Fruit fly (Drosophila melanogaster) whole organism, prepupa: Measurements from ENCODE around the gene CG13062.

Experiments used
- Blimp-1 ChIP-seq: fragments of 200-800 bp; sonication (Bioruptor generic); optimal IDR thresholded peaks from 3 replicates; lab custom pipeline; 2017; ENCODE audit warnings: missing biosample characterization, missing genetic modification characterization, mild to moderate bottlenecking, moderate library complexity, missing genetic modification reagents
- CG10669 ChIP-seq: fragments of 200-800 bp; sonication (Bioruptor generic); optimal IDR thresholded peaks from 3 replicates; lab custom pipeline; 2018; ENCODE audit warnings: missing biosample characterization, mild to moderate bottlenecking, missing genetic modification characterization, moderate library complexity
- CG11294 ChIP-seq: fragments of 200-800 bp; sonication (Bioruptor generic); IDR thresholded peaks from 2 replicates; pipeline ENCODE4 v1.3.6; 2022; ENCODE audit warnings: missing biosample characterization, missing genetic modification characterization
- CG11762 ChIP-seq: fragments of 200-800 bp; sonication (Bioruptor generic); optimal IDR thresholded peaks from 3 replicates; lab custom pipeline; 2016; ENCODE audit warnings: missing biosample characterization, missing genetic modification characterization; ENCODE audit not compliant: insufficient read depth
- CG1621 ChIP-seq: fragments of 200-800 bp; sonication (Bioruptor generic); optimal IDR thresholded peaks from 3 replicates; lab custom pipeline; 2018; ENCODE audit warnings: missing biosample characterization, mild to moderate bottlenecking, missing genetic modification characterization
- CG3032 ChIP-seq: fragments of 200-800 bp; optimal IDR thresholded peaks from 2 replicates; lab custom pipeline; 2019; ENCODE audit warnings: missing biosample characterization, mild to moderate bottlenecking, missing genetic modification characterization, moderate library complexity
- CG31627 ChIP-seq: fragments of 200-800 bp; sonication (Bioruptor generic); optimal IDR thresholded peaks from 3 replicates; lab custom pipeline; 2016; ENCODE audit warnings: missing biosample characterization, missing genetic modification characterization
- CG32006 ChIP-seq: fragments of 200-800 bp; sonication (Bioruptor generic); optimal IDR thresholded peaks from 3 replicates; lab custom pipeline; 2017; ENCODE audit warnings: missing biosample characterization, mild to moderate bottlenecking, missing genetic modification characterization
- CG4318 ChIP-seq: fragments of 200-800 bp; sonication (Bioruptor generic); optimal IDR thresholded peaks from 3 replicates; lab custom pipeline; 2017; ENCODE audit warnings: missing biosample characterization, mild to moderate bottlenecking, missing genetic modification characterization
- CG6163 ChIP-seq: fragments of 200-800 bp; sonication (Bioruptor generic); IDR thresholded peaks from 3 replicates; pipeline ENCODE4 v1.3.6; 2022; ENCODE audit warnings: missing biosample characterization, missing genetic modification characterization
- CG6792 ChIP-seq: fragments of 200-800 bp; sonication (Bioruptor generic); optimal IDR thresholded peaks from 3 replicates; lab custom pipeline; 2016; ENCODE audit warnings: missing biosample characterization, missing genetic modification characterization
- CG6808 ChIP-seq: fragments of 200-800 bp; sonication (Bioruptor generic); optimal IDR thresholded peaks from 3 replicates; lab custom pipeline; 2017; ENCODE audit warnings: missing biosample characterization, missing genetic modification characterization, mild to moderate bottlenecking, moderate library complexity, missing genetic modification reagents
- CG6854 ChIP-seq: fragments of 200-800 bp; sonication (Bioruptor generic); optimal IDR thresholded peaks from 2 replicates; lab custom pipeline; 2017; ENCODE audit warnings: missing biosample characterization, mild to moderate bottlenecking, missing genetic modification characterization
- CG7368 ChIP-seq: fragments of 200-800 bp; sonication (Bioruptor generic); optimal IDR thresholded peaks from 3 replicates; lab custom pipeline; 2016; ENCODE audit warnings: missing biosample characterization, missing genetic modification characterization
- CG8119 ChIP-seq: fragments of 200-800 bp; sonication (Bioruptor generic); IDR thresholded peaks from 3 replicates; pipeline ENCODE4 v1.3.6; 2022; ENCODE audit warnings: missing biosample characterization, missing genetic modification characterization
- CG8319 ChIP-seq: fragments of 200-800 bp; sonication (Bioruptor generic); optimal IDR thresholded peaks from 3 replicates; lab custom pipeline; 2016; ENCODE audit warnings: missing biosample characterization, missing genetic modification characterization
- CG9139 ChIP-seq: fragments of 200-800 bp; sonication (Bioruptor generic); optimal IDR thresholded peaks from 3 replicates; lab custom pipeline; 2017; ENCODE audit warnings: missing biosample characterization, mild to moderate bottlenecking, missing genetic modification characterization
- Eip78C ChIP-seq: fragments of 200-800 bp; sonication (Bioruptor generic); peaks from one replicate; lab custom pipeline; 2016; ENCODE audit warnings: missing biosample characterization, missing genetic modification characterization
- Eip93F ChIP-seq: fragments of 200-800 bp; sonication (Bioruptor generic); optimal IDR thresholded peaks from 2 replicates; lab custom pipeline; 2016; ENCODE audit warnings: missing biosample characterization, mild to moderate bottlenecking, missing genetic modification characterization
- Ets21C ChIP-seq: fragments of 200-800 bp; sonication (Bioruptor generic); optimal IDR thresholded peaks from 3 replicates; lab custom pipeline; 2016; ENCODE audit warnings: missing biosample characterization, missing genetic modification characterization
- Ets96B ChIP-seq: fragments of 200-800 bp; optimal IDR thresholded peaks from 2 replicates; lab custom pipeline; 2019; ENCODE audit warnings: missing biosample characterization, mild to moderate bottlenecking, missing genetic modification characterization, moderate library complexity
- Gug ChIP-seq: fragments of 200-800 bp; sonication (Bioruptor generic); IDR thresholded peaks from 2 replicates; pipeline ENCODE4 v1.3.6; 2022; ENCODE audit warnings: missing biosample characterization, missing genetic modification characterization
- Hr39 ChIP-seq: fragments of 200-800 bp; sonication (Bioruptor generic); optimal IDR thresholded peaks from 2 replicates; lab custom pipeline; 2016; ENCODE audit warnings: missing biosample characterization, missing genetic modification characterization
- Hr4 ChIP-seq: fragments of 200-800 bp; sonication (Bioruptor generic); optimal IDR thresholded peaks from 3 replicates; lab custom pipeline; 2016; ENCODE audit warnings: missing biosample characterization, missing genetic modification characterization
- Met ChIP-seq: fragments of 200-800 bp; sonication (Bioruptor generic); optimal IDR thresholded peaks from 3 replicates; lab custom pipeline; 2016; ENCODE audit warnings: missing biosample characterization, missing genetic modification characterization
- OdsH ChIP-seq: fragments of 200-800 bp; sonication (Bioruptor generic); optimal IDR thresholded peaks from 3 replicates; lab custom pipeline; 2016; ENCODE audit warnings: missing biosample characterization, missing genetic modification characterization
- Smox ChIP-seq: fragments of 200-800 bp; sonication (Bioruptor generic); optimal IDR thresholded peaks from 3 replicates; lab custom pipeline; 2016; ENCODE audit warnings: missing biosample characterization, missing genetic modification characterization
- Sox15 ChIP-seq: fragments of 200-800 bp; sonication (Bioruptor generic); optimal IDR thresholded peaks from 3 replicates; lab custom pipeline; 2016; ENCODE audit warnings: missing biosample characterization, missing genetic modification characterization
- achi ChIP-seq: fragments of 200-800 bp; sonication (Bioruptor generic); optimal IDR thresholded peaks from 3 replicates; lab custom pipeline; 2016; ENCODE audit warnings: missing biosample characterization, missing genetic modification characterization
- acj6 ChIP-seq: fragments of 200-800 bp; sonication (Bioruptor generic); optimal IDR thresholded peaks from 3 replicates; lab custom pipeline; 2016; ENCODE audit warnings: missing biosample characterization, missing genetic modification characterization
- cyc ChIP-seq: fragments of 200-800 bp; sonication (Bioruptor generic); optimal IDR thresholded peaks from 3 replicates; lab custom pipeline; 2016; ENCODE audit warnings: missing biosample characterization, missing genetic modification characterization
- dsx ChIP-seq: fragments of 200-800 bp; optimal IDR thresholded peaks from 3 replicates; lab custom pipeline; 2019; ENCODE audit warnings: missing biosample characterization, mild to moderate bottlenecking, missing genetic modification characterization, moderate library complexity; ENCODE audit not compliant: poor library complexity, severe bottlenecking
- esn ChIP-seq: fragments of 200-800 bp; sonication (Bioruptor generic); optimal IDR thresholded peaks from 2 replicates; lab custom pipeline; 2016; ENCODE audit warnings: missing biosample characterization, mild to moderate bottlenecking, missing genetic modification characterization, moderate library complexity
- fd59A ChIP-seq: fragments of 200-800 bp; sonication (Bioruptor generic); optimal IDR thresholded peaks from 2 replicates; lab custom pipeline; 2017; ENCODE audit warnings: missing biosample characterization, mild to moderate bottlenecking, missing genetic modification characterization, missing genetic modification reagents
- fkh ChIP-seq: fragments of 200-800 bp; sonication (Bioruptor generic); optimal IDR thresholded peaks from 3 replicates; lab custom pipeline; 2017; ENCODE audit warnings: missing biosample characterization, mild to moderate bottlenecking, missing genetic modification characterization, moderate library complexity
- lz ChIP-seq: fragments of 200-800 bp; sonication (Bioruptor generic); optimal IDR thresholded peaks from 3 replicates; lab custom pipeline; 2016; ENCODE audit warnings: missing biosample characterization, missing genetic modification characterization
- spab ChIP-seq: fragments of 200-800 bp; sonication (Bioruptor generic); optimal IDR thresholded peaks from 2 replicates; lab custom pipeline; 2017; ENCODE audit warnings: missing biosample characterization, mild to moderate bottlenecking, missing genetic modification characterization, missing genetic modification reagents
- ss ChIP-seq, 2 experiments: fragments of 200-800 bp; sonication (Bioruptor generic); optimal IDR thresholded peaks; 2 replicates in 1 of 2; 3 replicates in 1 of 2; lab custom pipeline; 2017 to 2018; ENCODE audit warnings: mild to moderate bottlenecking in 2 of 2, missing biosample characterization in 2 of 2, missing genetic modification characterization in 2 of 2, moderate library complexity in 1 of 2
- svp ChIP-seq: fragments of 200-800 bp; sonication (Bioruptor generic); peaks from one replicate; lab custom pipeline; 2016; ENCODE audit warnings: missing biosample characterization, missing genetic modification characterization
- topi ChIP-seq: fragments of 200-800 bp; sonication (Bioruptor generic); optimal IDR thresholded peaks from 3 replicates; lab custom pipeline; 2016; ENCODE audit warnings: missing biosample characterization, missing genetic modification characterization
- vri ChIP-seq: fragments of 200-800 bp; sonication (Bioruptor generic); optimal IDR thresholded peaks from 3 replicates; lab custom pipeline; 2016; ENCODE audit warnings: missing biosample characterization, mild to moderate bottlenecking, missing genetic modification characterization

Gene CG13062

DNA sequence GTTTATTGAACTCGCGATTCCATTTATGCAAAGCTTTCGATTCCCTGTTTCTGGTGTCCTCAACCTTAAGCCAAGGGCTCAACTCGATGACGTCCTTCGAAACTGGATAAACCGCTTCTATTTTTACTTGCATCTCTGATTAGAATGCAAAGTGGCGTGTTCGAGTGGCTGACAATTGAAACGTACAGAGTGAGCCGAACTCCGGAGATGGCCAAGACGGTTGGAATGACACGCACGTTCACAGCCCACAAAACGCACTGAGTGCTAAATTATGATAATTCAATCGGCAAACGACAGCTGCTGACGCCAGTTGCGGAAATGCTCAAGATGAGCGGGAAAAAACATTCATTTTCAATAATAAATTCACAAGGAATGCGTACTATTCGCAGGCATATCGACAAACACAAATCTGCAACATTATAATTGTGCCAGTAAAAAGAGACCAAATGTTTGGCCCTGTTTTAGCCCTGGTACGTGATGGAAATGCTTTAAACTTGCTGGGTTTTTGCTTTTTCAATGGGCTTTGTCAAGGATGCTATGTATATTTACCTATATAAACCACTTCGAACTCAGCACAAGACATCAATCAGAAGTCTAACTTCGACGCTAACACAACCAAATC lies 41.6 kb upstream of the CG13062 start, which contains the start of gene CG13066:
Gene CG13066 (plus strand): TSS at position 572 of the 622 bp plus-strand sequence.
- TF ChIP-seq Hr39 (GFP tag; lab: Kevin White, UChicago), result no peak
- no peak for TF ChIP-seq vri (GFP tag; lab: Kevin White, UChicago)
- peak in 1 of 2 experiments; percentile 79 for TF ChIP-seq ss (GFP tag; optimal IDR thresholded peaks at IDR 0.05; lab: Kevin White, UChicago)

DNA sequence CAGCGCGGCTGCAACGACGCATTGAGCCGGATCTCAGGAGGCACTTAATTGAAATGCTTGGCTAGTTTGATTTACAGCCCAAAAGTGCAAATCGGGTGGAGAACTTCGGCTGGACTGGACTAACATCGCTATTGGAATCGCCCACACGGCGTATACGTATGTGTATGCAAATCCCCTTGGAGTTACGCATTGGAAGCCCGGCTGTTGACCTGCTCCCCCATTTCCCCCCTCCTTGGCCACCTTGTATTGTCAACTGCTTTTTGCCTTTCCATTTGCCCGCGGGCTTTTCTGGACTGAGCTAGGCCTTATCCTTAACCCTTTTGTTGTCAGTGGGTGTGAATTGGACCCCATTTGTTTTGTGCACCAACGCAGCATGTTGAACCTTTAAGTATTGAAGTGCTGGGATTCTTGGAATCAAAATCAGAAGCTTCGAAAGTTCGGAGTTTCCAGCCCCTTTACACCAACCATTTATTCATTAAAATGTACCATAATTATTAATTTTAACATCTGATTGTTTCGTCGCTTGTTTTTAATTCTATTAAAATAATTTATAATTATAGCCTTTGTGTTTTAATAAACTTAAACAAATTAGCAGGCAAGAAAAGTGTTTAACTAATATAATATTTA lies 38.6 kb upstream of the CG13062 start:
- TF ChIP-seq spab, result peak; percentile 16
- TF ChIP-seq Eip78C, result peak; percentile 68
- no peak for TF ChIP-seq fkh (GFP tag; lab: Kevin White, UChicago)
- peak; percentile 17 for TF ChIP-seq svp
- no peak for TF ChIP-seq ss (GFP tag; optimal IDR thresholded peaks at IDR 0.05; lab: Kevin White, UChicago)
- no peak for TF ChIP-seq CG9139 (GFP tag; lab: Kevin White, UChicago)
- TF ChIP-seq CG31627 (GFP tag; lab: Kevin White, UChicago), result no peak
- TF ChIP-seq CG6808 (GFP tag; lab: Kevin White, UChicago), result peak; percentile 44
- peak; percentile 37 for TF ChIP-seq Ets96B (tag; lab: Kevin White, UChicago)
- no peak for TF ChIP-seq Smox (GFP tag; lab: Kevin White, UChicago)
- TF ChIP-seq Hr4 (GFP tag; lab: Kevin White, UChicago), result no peak
- no peak for TF ChIP-seq CG1621
- TF ChIP-seq topi (GFP tag; lab: Kevin White, UChicago), result no peak
- TF ChIP-seq lz (GFP tag; lab: Kevin White, UChicago), result no peak
- no peak for TF ChIP-seq CG6854 (GFP tag; lab: Kevin White, UChicago)
- no peak for TF ChIP-seq Eip93F (GFP tag; lab: Kevin White, UChicago)
- TF ChIP-seq CG10669, result peak; percentile 6
- no peak for TF ChIP-seq vri (GFP tag; lab: Kevin White, UChicago)
- TF ChIP-seq CG8119 (GFP tag; lab: Robert Waterston, UW), result no peak
- no peak for TF ChIP-seq Hr39 (GFP tag; lab: Kevin White, UChicago)
- TF ChIP-seq CG6163 (GFP tag; lab: Robert Waterston, UW), result no peak
- TF ChIP-seq CG4318 (GFP tag; lab: Kevin White, UChicago), result no peak
- TF ChIP-seq fd59A (GFP tag; lab: Kevin White, UChicago), result peak; percentile 9
- TF ChIP-seq esn (GFP tag; lab: Kevin White, UChicago), result no peak
- no peak for TF ChIP-seq CG11762 (GFP tag; lab: Kevin White, UChicago)
- peak; percentile 20 for TF ChIP-seq CG32006 (GFP tag; lab: Kevin White, UChicago)
- TF ChIP-seq dsx (GFP tag; lab: Kevin White, UChicago), result no peak
- no peak for TF ChIP-seq CG6792 (GFP tag; lab: Kevin White, UChicago)
- TF ChIP-seq Blimp-1 (GFP tag; lab: Kevin White, UChicago), result no peak
- TF ChIP-seq Ets21C (GFP tag; lab: Kevin White, UChicago), result no peak
- no peak for TF ChIP-seq CG7368 (GFP tag; lab: Kevin White, UChicago)
- TF ChIP-seq Met (GFP tag; lab: Kevin White, UChicago), result no peak
- no peak for TF ChIP-seq Gug (GFP tag; lab: Robert Waterston, UW)
- no peak for TF ChIP-seq acj6 (GFP tag; lab: Kevin White, UChicago)
- TF ChIP-seq CG8319 (GFP tag; lab: Kevin White, UChicago), result no peak
- TF ChIP-seq OdsH (GFP tag; lab: Kevin White, UChicago), result no peak
- no peak for TF ChIP-seq cyc (GFP tag; lab: Kevin White, UChicago)
- no peak for TF ChIP-seq CG11294
- TF ChIP-seq achi, result no peak
- peak; percentile 51 for TF ChIP-seq CG3032 (tag; lab: Kevin White, UChicago)
- no peak for TF ChIP-seq Sox15 (GFP tag; lab: Kevin White, UChicago)
